Worm (Caenorhabditis elegans): ENCODE results near the gene fbxa-30.
"Not testable (repeated sequence)": the region's sequence is repeated elsewhere in the genome, so short reads cannot be mapped to it uniquely, and the experiment has no call there.

Gene fbxa-30

DNA sequence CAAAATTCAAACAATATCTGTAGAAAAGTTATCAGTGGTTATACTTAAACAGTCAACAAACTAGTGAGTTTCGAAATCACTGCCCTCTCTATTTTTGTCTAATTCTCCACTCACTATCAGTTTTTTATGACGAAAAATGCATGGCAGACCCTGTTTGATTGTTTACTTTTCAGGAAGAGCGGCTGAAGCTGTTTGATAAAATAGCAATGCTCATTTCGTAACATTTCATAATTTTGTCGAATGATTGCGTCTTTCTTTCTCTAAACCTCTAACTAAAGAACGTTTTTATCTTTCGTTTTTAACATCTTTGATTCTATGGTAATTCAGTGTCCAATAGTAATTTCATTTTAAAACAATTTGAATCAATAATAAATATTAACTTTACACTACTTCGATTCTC lies 3.8 kb upstream of the fbxa-30 start (continued):
- TF ChIP-seq elt-1 (tag; optimal IDR thresholded peaks at IDR 0.05) (no peak), alr-1 (tag; optimal IDR thresholded peaks at IDR 0.05) (no peak), ztf-1 (GFP tag; conservative IDR thresholded peaks at IDR 0.05) (no peak), C34F6.9 (tag; optimal IDR thresholded peaks at IDR 0.05) (no peak), Y55F3AM.14 (GFP tag; optimal IDR thresholded peaks at IDR 0.05) (no peak), R02D3.7 (tag; optimal IDR thresholded peaks at IDR 0.05) (no peak), skn-1 (tag; optimal IDR thresholded peaks at IDR 0.05) (peak; percentile 82), mdl-1 (tag; optimal IDR thresholded peaks at IDR 0.05) (no peak), sma-3 (GFP tag; optimal IDR thresholded peaks at IDR 0.05) (peak; percentile 50), nhr-237 (tag; optimal IDR thresholded peaks at IDR 0.05) (no peak), nhr-23 (tag; optimal IDR thresholded peaks at IDR 0.05) (no peak), ztf-11 (tag; optimal IDR thresholded peaks at IDR 0.05) (no peak), elt-3 (tag; optimal IDR thresholded peaks at IDR 0.05) (no peak), fos-1 (tag; optimal IDR thresholded peaks at IDR 0.05) (peak; percentile 97), lsy-2 (tag; optimal IDR thresholded peaks at IDR 0.05) (peak in 1 of 2 experiments; percentile 18), unc-62 (GFP tag; optimal IDR thresholded peaks at IDR 0.05) (no peak), ama-1 (optimal IDR thresholded peaks at IDR 0.05) (no peak), peb-1 (tag; optimal IDR thresholded peaks at IDR 0.05) (no peak)

DNA sequence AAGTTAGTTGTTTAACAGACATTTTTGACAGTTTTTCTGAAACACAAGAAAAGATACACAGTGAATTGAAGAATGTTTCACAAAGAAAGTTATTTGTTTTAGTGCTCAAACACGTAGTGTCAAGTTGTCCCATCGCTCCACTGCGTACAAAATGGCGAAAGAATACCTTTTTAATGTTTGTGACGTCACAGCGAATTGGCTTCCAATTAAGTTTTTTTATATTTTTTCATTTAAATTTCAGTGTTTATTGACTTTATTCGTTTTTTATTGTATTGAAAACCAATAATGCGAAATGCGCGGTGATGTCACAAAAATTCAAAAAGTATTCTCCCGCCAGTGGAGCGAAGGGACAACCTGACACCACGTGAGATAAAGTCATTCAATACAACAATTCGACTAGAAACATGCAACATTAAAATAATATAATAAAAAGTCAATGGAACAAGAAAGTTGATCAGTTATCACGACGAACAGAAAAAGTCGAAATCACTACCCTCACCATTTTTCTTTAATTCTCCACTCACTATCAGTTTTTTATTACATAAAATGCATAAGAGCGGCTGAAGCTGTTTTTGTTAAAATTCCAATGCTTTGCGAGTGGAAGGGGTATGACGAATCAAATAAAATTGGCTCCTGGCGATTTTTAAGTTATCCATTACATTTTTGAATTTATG lies 1.6 kb downstream of the fbxa-30 start, which contains the start of gene fbxa-29:
fbxa-29 (minus strand) TSS at position 51 of the 674 bp plus-strand sequence.
- peak; percentile 23 for TF ChIP-seq fos-1 (tag; optimal IDR thresholded peaks at IDR 0.05)
- no peak for TF ChIP-seq nhr-77 (tag; optimal IDR thresholded peaks at IDR 0.05)

DNA sequence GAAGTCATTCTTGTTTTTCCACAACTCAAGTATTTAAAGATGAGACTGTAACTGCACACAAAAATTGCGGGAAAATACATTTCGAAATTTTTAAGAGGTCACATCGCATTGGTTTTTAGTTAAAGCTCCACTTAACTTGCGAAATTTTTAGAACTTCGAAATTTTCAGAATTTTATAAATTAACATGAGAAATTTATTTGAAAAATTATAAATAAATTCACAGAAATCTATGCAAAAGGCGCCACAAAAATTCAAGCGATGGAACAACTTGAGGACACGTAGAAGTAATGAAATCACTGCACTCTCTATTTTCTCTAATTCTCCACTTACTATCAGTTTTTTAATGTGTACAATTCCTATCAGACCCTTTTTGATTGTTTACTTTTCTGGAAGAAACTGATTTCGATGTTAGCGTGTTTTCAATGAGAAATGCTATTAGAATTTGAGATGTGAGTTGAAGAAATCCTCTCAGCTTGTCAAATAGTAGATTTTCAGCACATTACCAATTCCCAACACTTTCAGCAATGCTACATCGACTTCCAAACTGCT lies 4.0 kb downstream of the fbxa-30 start, which contains the start of gene fbxa-31:
fbxa-31 (minus strand) TSS at position 51 of the 549 bp plus-strand sequence.
- no peak for TF ChIP-seq ceh-82 (tag; optimal IDR thresholded peaks at IDR 0.05)
- peak; percentile 5 for TF ChIP-seq crh-2 (tag; optimal IDR thresholded peaks at IDR 0.05)
- peak; percentile 75 for TF ChIP-seq fos-1 (tag; optimal IDR thresholded peaks at IDR 0.05)

DNA sequence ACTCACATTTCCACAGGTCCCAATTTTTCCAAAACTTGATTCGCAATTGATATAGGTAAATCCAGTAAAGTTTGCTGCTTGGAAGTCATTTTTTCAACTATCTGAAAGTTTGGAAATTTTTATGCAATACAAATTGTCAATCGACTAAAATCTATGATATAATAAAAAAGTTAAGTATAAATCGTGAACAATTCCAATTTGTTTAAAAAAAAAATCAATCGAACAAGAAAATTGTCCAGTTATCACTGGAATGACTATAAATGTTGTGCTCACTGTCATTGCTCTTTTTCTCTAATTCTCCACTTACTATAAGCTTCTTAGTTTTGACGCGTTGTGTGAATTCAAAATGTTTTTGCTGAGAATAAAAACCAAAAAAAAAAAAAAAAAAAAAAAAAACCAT lies 6.3 kb downstream of the fbxa-30 start, which contains the start of gene fbxa-32:
fbxa-32 (minus strand) TSS at position 101 of the 400 bp plus-strand sequence.
- no peak for TF ChIP-seq snpc-4 (tag; optimal IDR thresholded peaks at IDR 0.05)
- no peak for TF ChIP-seq sma-9 (GFP tag; optimal IDR thresholded peaks at IDR 0.05)
- no peak for TF ChIP-seq sma-9 (tag; optimal IDR thresholded peaks at IDR 0.05)
- TF ChIP-seq lsy-2 (tag; optimal IDR thresholded peaks at IDR 0.05) = no peak
- no peak for TF ChIP-seq ZK546.5 (tag; optimal IDR thresholded peaks at IDR 0.05)
- no peak for TF ChIP-seq zag-1 (tag; optimal IDR thresholded peaks at IDR 0.05)
- TF ChIP-seq C34F6.9 (tag; optimal IDR thresholded peaks at IDR 0.05) = no peak
- TF ChIP-seq skn-1 (tag; optimal IDR thresholded peaks at IDR 0.05) = no peak
- TF ChIP-seq nhr-10 (tag; optimal IDR thresholded peaks at IDR 0.05) = no peak
- no peak for TF ChIP-seq ztf-1 (GFP tag; conservative IDR thresholded peaks at IDR 0.05)
- TF ChIP-seq lin-13 (GFP tag; optimal IDR thresholded peaks at IDR 0.05) = no peak
- no peak for TF ChIP-seq egl-27 (tag; optimal IDR thresholded peaks at IDR 0.05)
- no peak for TF ChIP-seq nhr-12 (tag; optimal IDR thresholded peaks at IDR 0.05)
- no peak for TF ChIP-seq nhr-77 (tag; optimal IDR thresholded peaks at IDR 0.05)

DNA sequence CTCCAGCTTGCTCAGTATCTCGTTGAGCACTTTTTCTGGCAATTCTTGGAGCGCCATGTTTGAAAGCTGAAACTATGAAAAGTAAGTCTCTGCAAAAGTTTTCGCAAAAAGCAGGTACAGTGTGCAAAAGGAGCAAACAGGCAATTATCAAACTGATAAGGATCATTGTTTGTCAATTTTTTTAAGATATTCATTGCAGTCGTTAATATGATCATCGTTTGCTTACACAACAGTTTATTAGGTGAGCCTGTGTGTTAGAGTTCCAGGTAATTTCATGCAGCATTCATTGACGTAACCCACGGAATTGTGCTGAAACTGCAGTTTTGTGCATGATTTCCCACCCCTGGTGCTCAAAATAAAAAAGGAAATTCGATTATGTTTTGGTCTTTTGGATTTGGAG lies 8.6 kb downstream of the fbxa-30 start, which contains the start of gene fbxa-151:
fbxa-151 (minus strand) TSS at position 101 of the 400 bp plus-strand sequence.
- TF ChIP-seq gmeb-1, peb-1, ceh-16 (tag; optimal IDR thresholded peaks at IDR 0.05): not testable (repeated sequence)

DNA sequence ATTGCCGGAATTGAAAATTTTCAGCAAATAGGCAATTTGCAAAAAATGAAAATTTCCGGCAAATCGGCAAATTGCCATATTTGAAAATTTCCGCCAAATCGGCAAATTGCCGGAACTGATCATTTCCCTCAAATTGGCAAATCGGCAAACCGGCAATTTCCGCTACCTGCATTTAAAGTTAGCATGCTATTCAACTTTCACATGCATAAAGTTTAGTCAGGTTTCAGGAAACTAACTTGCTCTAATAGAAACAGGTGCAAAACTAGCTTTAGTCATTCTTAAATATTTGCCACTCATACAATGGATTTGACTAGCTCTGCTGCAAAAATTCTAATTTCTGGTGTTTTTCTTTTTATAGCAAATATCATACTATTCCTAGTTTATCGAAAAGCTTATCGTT lies 11.7 kb downstream of the fbxa-30 start, which contains the start of gene srz-9:
srz-9 (plus strand) TSS at position 301 of the 400 bp plus-strand sequence.
- TF ChIP-seq mbf-1, lin-11, peb-1 (tag; optimal IDR thresholded peaks at IDR 0.05): not testable (repeated sequence)
